Fruit fly (Drosophila melanogaster) whole organism, adult: ENCODE results near the gene CG42514.

Source experiments
- CG11617 ChIP-seq: fragments of 200-800 bp; sonication (Bioruptor generic); optimal IDR thresholded peaks from 2 replicates; lab custom pipeline; 2017; ENCODE audit warnings: mild to moderate bottlenecking, missing biosample characterization, missing genetic modification reagents, missing genetic modification characterization
- CG12768 ChIP-seq: fragments of 200-800 bp; sonication (Bioruptor generic); optimal IDR thresholded peaks from 2 replicates; lab custom pipeline; 2017; ENCODE audit warnings: missing biosample characterization, missing genetic modification characterization, mild to moderate bottlenecking, moderate library complexity, missing genetic modification reagents
- CG14711 ChIP-seq: fragments of 200-800 bp; sonication (Bioruptor generic); optimal IDR thresholded peaks from 2 replicates; lab custom pipeline; 2018; ENCODE audit warnings: missing biosample characterization, mild to moderate bottlenecking, missing genetic modification characterization, moderate library complexity
- CG1620 ChIP-seq: fragments of 200-800 bp; sonication (Bioruptor generic); optimal IDR thresholded peaks from 2 replicates; lab custom pipeline; 2016; ENCODE audit warnings: missing biosample characterization, missing genetic modification characterization
- CG33017 ChIP-seq: fragments of 200-800 bp; sonication (Bioruptor generic); optimal IDR thresholded peaks from 2 replicates; lab custom pipeline; 2018; ENCODE audit warnings: missing biosample characterization, mild to moderate bottlenecking, missing genetic modification characterization, moderate library complexity
- CG5204 ChIP-seq: fragments of 200-800 bp; sonication (Bioruptor generic); optimal IDR thresholded peaks from 2 replicates; lab custom pipeline; 2016; ENCODE audit warnings: missing biosample characterization, missing genetic modification characterization
- CG7045 ChIP-seq: fragments of 200-800 bp; sonication (Bioruptor generic); optimal IDR thresholded peaks from 2 replicates; lab custom pipeline; 2017; ENCODE audit warnings: missing biosample characterization, mild to moderate bottlenecking, missing genetic modification characterization
- CG7101 ChIP-seq: fragments of 200-800 bp; sonication (Bioruptor generic); optimal IDR thresholded peaks from 2 replicates; lab custom pipeline; 2018; ENCODE audit warnings: missing biosample characterization, mild to moderate bottlenecking, missing genetic modification characterization, moderate library complexity
- Clk ChIP-seq: fragments of 200-800 bp; sonication (Bioruptor generic); optimal IDR thresholded peaks from 2 replicates; lab custom pipeline; 2017; ENCODE audit warnings: missing biosample characterization, missing genetic modification characterization
- Crg-1 ChIP-seq: fragments of 200-800 bp; sonication (Bioruptor generic); optimal IDR thresholded peaks from 2 replicates; lab custom pipeline; 2016; ENCODE audit warnings: missing biosample characterization, missing genetic modification characterization
- Hr96 ChIP-seq: fragments of 200-800 bp; sonication (Bioruptor generic); optimal IDR thresholded peaks from 2 replicates; lab custom pipeline; 2016; ENCODE audit warnings: missing biosample characterization, missing genetic modification characterization
- Mnt ChIP-seq: fragments of 200-800 bp; sonication (Bioruptor generic); optimal IDR thresholded peaks from 2 replicates; lab custom pipeline; 2016; ENCODE audit warnings: missing biosample characterization, mild to moderate bottlenecking, missing genetic modification characterization
- bab1 ChIP-seq: fragments of 200-800 bp; sonication (Bioruptor generic); optimal IDR thresholded peaks from 3 replicates; lab custom pipeline; 2019; ENCODE audit warnings: missing biosample characterization, mild to moderate bottlenecking, missing genetic modification characterization, moderate library complexity
- cic ChIP-seq: fragments of 200-800 bp; sonication (Bioruptor generic); optimal IDR thresholded peaks from 2 replicates; lab custom pipeline; 2017; ENCODE audit warnings: missing biosample characterization, mild to moderate bottlenecking, missing genetic modification characterization, moderate library complexity
- cnc ChIP-seq, 2 experiments: fragments of >200 bp; optimal IDR thresholded peaks; 2 replicates each; lab custom pipeline; 2017
- kay ChIP-seq: fragments of 200-800 bp; sonication (Bioruptor generic); peaks from one replicate; lab custom pipeline; 2016; ENCODE audit warnings: missing biosample characterization, missing genetic modification characterization, borderline replicate concordance
- ovo ChIP-seq: fragments of 200-800 bp; sonication (Bioruptor generic); optimal IDR thresholded peaks from 2 replicates; lab custom pipeline; 2016; ENCODE audit warnings: missing biosample characterization, missing genetic modification characterization
- pad ChIP-seq: fragments of 200-800 bp; sonication (Bioruptor generic); optimal IDR thresholded peaks from 3 replicates; lab custom pipeline; 2017; ENCODE audit warnings: missing biosample characterization, missing genetic modification characterization, mild to moderate bottlenecking, moderate library complexity, missing genetic modification reagents
- tj ChIP-seq: fragments of 200-800 bp; sonication (Bioruptor generic); optimal IDR thresholded peaks from 3 replicates; lab custom pipeline; 2017; ENCODE audit warnings: missing biosample characterization, mild to moderate bottlenecking, missing genetic modification characterization, moderate library complexity
- toe ChIP-seq: fragments of 200-800 bp; sonication (Bioruptor generic); optimal IDR thresholded peaks from 2 replicates; lab custom pipeline; 2016; ENCODE audit warnings: missing biosample characterization, missing genetic modification characterization

CG42514 gene

DNA sequence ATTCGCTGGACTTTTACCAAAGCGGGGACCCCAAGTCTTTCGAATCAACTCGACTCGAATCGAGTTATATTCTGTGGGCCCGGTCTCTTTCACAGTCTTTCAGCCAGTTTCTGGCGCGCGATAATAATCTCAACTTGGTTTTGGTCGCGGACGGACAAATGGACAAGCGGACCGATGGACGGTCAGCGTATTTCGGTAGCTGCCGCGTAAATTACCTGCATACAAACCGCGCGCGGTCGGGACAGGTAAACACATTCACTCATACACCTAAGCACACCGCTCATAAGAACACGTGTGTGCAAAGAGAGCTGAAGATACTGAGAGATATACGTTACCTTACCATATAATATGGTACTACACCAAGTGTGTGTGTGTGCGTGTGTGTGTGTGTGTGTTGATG, 6.8 kb downstream of the CG42514 start:
- no peak for TF ChIP-seq CG12768 (GFP tag; lab: Kevin White, UChicago)

dm6 chr3L:16488483-16489258, 7.4 kb downstream of the CG42514 start:
- no peak for TF ChIP-seq Clk (GFP tag; lab: Kevin White, UChicago)
- no peak for TF ChIP-seq CG11617
- TF ChIP-seq CG7101 = no peak
- no peak for TF ChIP-seq Crg-1
- TF ChIP-seq cic (GFP tag; lab: Kevin White, UChicago) = no peak
- no peak for TF ChIP-seq tj (GFP tag; lab: Kevin White, UChicago)
- no peak for TF ChIP-seq toe (GFP tag; lab: Kevin White, UChicago)
- TF ChIP-seq CG1620 (GFP tag; lab: Kevin White, UChicago) = no peak
- TF ChIP-seq Mnt (GFP tag; lab: Kevin White, UChicago) = no peak
- no peak for TF ChIP-seq CG5204 (GFP tag; lab: Kevin White, UChicago)
- TF ChIP-seq bab1 (GFP tag; lab: Kevin White, UChicago) = no peak
- TF ChIP-seq CG33017 = no peak
- no peak for TF ChIP-seq cnc (optimal IDR thresholded peaks at IDR 0.05; lab: Kevin White, UChicago)
- TF ChIP-seq pad = no peak
- TF ChIP-seq ovo (GFP tag; lab: Kevin White, UChicago) = no peak
- no peak for TF ChIP-seq Hr96

dm6 chr3L:16487812-16488211, 8.2 kb downstream of the CG42514 start:
- TF ChIP-seq Crg-1 = no peak
- no peak for TF ChIP-seq cic (GFP tag; lab: Kevin White, UChicago)
- TF ChIP-seq tj (GFP tag; lab: Kevin White, UChicago) = no peak
- TF ChIP-seq Mnt (GFP tag; lab: Kevin White, UChicago) = no peak
- TF ChIP-seq pad = no peak

DNA sequence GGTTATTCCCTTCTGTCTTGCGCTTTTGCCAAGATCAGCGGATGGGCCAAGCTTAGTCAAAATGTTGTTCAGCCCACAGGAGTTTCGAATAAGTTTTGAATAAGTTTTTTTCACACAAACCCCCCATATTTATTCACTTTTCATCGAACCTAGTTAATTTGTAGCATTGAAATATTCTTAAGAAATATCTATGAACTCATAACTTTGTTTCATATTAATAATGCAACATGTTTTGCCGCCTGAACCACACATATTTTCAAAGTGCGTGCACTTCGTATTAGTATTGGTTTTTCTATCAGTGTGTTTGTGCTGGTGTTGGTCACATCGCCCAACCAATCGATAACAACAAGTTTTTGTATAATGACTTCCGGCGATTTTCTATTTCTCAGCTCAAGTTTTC, 9.5 kb downstream of the CG42514 start:
- TF ChIP-seq CG14711 (tag; lab: Kevin White, UChicago) (no peak), Clk (GFP tag; lab: Kevin White, UChicago) (no peak), CG11617 (no peak), Hr96 (no peak), kay (no peak), CG5204 (GFP tag; lab: Kevin White, UChicago) (no peak), pad (no peak), cnc (optimal IDR thresholded peaks at IDR 0.05; lab: Kevin White, UChicago) (no peak), bab1 (GFP tag; lab: Kevin White, UChicago) (no peak), CG7101 (no peak), ovo (GFP tag; lab: Kevin White, UChicago) (no peak), tj (GFP tag; lab: Kevin White, UChicago) (no peak), CG33017 (no peak), CG1620 (GFP tag; lab: Kevin White, UChicago) (no peak), Mnt (GFP tag; lab: Kevin White, UChicago) (no peak), toe (GFP tag; lab: Kevin White, UChicago) (no peak)

- TF ChIP-seq pad (no peak), cnc (optimal IDR thresholded peaks at IDR 0.05; lab: Kevin White, UChicago) (no peak), kay (no peak), tj (GFP tag; lab: Kevin White, UChicago) (no peak), Hr96 (no peak), Crg-1 (no peak), CG12768 (GFP tag; lab: Kevin White, UChicago) (no peak), CG33017 (no peak), Mnt (GFP tag; lab: Kevin White, UChicago) (no peak), cic (GFP tag; lab: Kevin White, UChicago) (no peak)
Measured at dm6 chr3L:16484739-16485524, 11.1 kb downstream of the CG42514 start.

dm6 chr3L:16483524-16484370, 12.3 kb downstream of the CG42514 start, which contains the start of gene aos:
TSS of gene aos (minus strand) at chr3L:16483650.
- TF ChIP-seq CG7045 (GFP tag; lab: Kevin White, UChicago) (peak; percentile 41), tj (GFP tag; lab: Kevin White, UChicago) (peak; percentile 28), ovo (GFP tag; lab: Kevin White, UChicago) (no peak), CG7101 (peak; percentile 65), bab1 (GFP tag; lab: Kevin White, UChicago) (peak; percentile 42), CG14711 (tag; lab: Kevin White, UChicago) (peak; percentile 58), Mnt (GFP tag; lab: Kevin White, UChicago) (no peak), CG12768 (GFP tag; lab: Kevin White, UChicago) (peak; percentile 17), CG11617 (peak; percentile 62), CG33017 (peak; percentile 57), pad (peak; percentile 37)
